Fruit fly (Drosophila melanogaster) whole organism, embryonic: Measurements from ENCODE around the gene CG31549.
A peak's percentile ranks its signal among the peaks of the same experiment; 100 is the strongest.

Source experiments
- ATbp ChIP-seq: fragments of 200-800 bp; sonication (Bioruptor generic); optimal IDR thresholded peaks from 2 replicates; lab custom pipeline; 2017; ENCODE audit warnings: missing biosample characterization, mild to moderate bottlenecking, missing genetic modification characterization, missing genetic modification reagents
- CG10147 ChIP-seq: fragments of 200-800 bp; sonication (Bioruptor generic); optimal IDR thresholded peaks from 2 replicates; lab custom pipeline; 2019; ENCODE audit warnings: missing biosample characterization, mild to moderate bottlenecking, missing genetic modification characterization, moderate library complexity
- CG10209 ChIP-seq: fragments of 200-800 bp; sonication (Bioruptor generic); optimal IDR thresholded peaks from 3 replicates; lab custom pipeline; 2017; ENCODE audit warnings: missing biosample characterization, mild to moderate bottlenecking, missing genetic modification characterization, missing genetic modification reagents
- CG11398 ChIP-seq: fragments of 200-800 bp; sonication (Bioruptor generic); optimal IDR thresholded peaks from 2 replicates; lab custom pipeline; 2016; ENCODE audit warnings: missing biosample characterization, missing genetic modification characterization
- CG11560 ChIP-seq: fragments of 200-800 bp; sonication (Bioruptor generic); IDR thresholded peaks from 3 replicates; pipeline ENCODE4 v1.3.6; 2022; ENCODE audit warnings: missing biosample characterization, missing genetic modification characterization
- CG12219 ChIP-seq: fragments of 200-800 bp; sonication (Bioruptor generic); optimal IDR thresholded peaks from 3 replicates; lab custom pipeline; 2018; ENCODE audit warnings: missing biosample characterization, mild to moderate bottlenecking, missing genetic modification characterization
- CG13287 ChIP-seq: fragments of 200-800 bp; sonication (Bioruptor generic); IDR thresholded peaks from 2 replicates; pipeline ENCODE4 v1.3.6; 2022; ENCODE audit warnings: missing biosample characterization, missing genetic modification characterization; ENCODE audit not compliant: partially characterized antibody
- CG13894 ChIP-seq: fragments of 200-800 bp; sonication (Bioruptor generic); optimal IDR thresholded peaks from 3 replicates; lab custom pipeline; 2018; ENCODE audit warnings: missing biosample characterization, mild to moderate bottlenecking, missing genetic modification characterization, moderate library complexity
- CG14014 ChIP-seq: fragments of 200-800 bp; sonication (Bioruptor generic); IDR thresholded peaks from 2 replicates; pipeline ENCODE4 v1.3.6; 2022; ENCODE audit warnings: missing biosample characterization, missing genetic modification characterization
- CG14710 ChIP-seq: fragments of 200-800 bp; sonication (Bioruptor generic); optimal IDR thresholded peaks from 3 replicates; lab custom pipeline; 2019; ENCODE audit warnings: missing biosample characterization, mild to moderate bottlenecking, missing genetic modification characterization, moderate library complexity
- CG1832 ChIP-seq: fragments of 200-800 bp; sonication (Bioruptor generic); optimal IDR thresholded peaks from 2 replicates; lab custom pipeline; 2017; ENCODE audit warnings: missing biosample characterization, mild to moderate bottlenecking, missing genetic modification characterization, inconsistent platforms
- CG18476 ChIP-seq: fragments of 200-800 bp; sonication (Bioruptor generic); optimal IDR thresholded peaks from 2 replicates; lab custom pipeline; 2016; ENCODE audit warnings: missing biosample characterization, mild to moderate bottlenecking, missing genetic modification characterization
- CG2199 ChIP-seq: fragments of 200-800 bp; sonication (Bioruptor generic); IDR thresholded peaks from 3 replicates; pipeline ENCODE4 v1.3.6; 2022; ENCODE audit warnings: missing biosample characterization, missing genetic modification characterization
- CG3163 ChIP-seq: fragments of 200-800 bp; sonication (Bioruptor generic); optimal IDR thresholded peaks from 3 replicates; lab custom pipeline; 2016; ENCODE audit warnings: missing biosample characterization, missing genetic modification characterization
- CG4707 ChIP-seq: fragments of 200-800 bp; sonication (Bioruptor generic); optimal IDR thresholded peaks from 2 replicates; lab custom pipeline; 2018; ENCODE audit warnings: missing biosample characterization, mild to moderate bottlenecking, missing genetic modification characterization, moderate library complexity
- CG4854 ChIP-seq: fragments of 200-800 bp; sonication (Bioruptor generic); optimal IDR thresholded peaks from 2 replicates; lab custom pipeline; 2016; ENCODE audit warnings: missing biosample characterization, missing genetic modification characterization, inconsistent platforms
- CG6254 ChIP-seq: fragments of 200-800 bp; sonication (Bioruptor generic); optimal IDR thresholded peaks from 3 replicates; lab custom pipeline; 2017; ENCODE audit warnings: mild to moderate bottlenecking, missing biosample characterization, missing genetic modification reagents, missing genetic modification characterization
- CG6683 ChIP-seq: fragments of 200-800 bp; sonication (Bioruptor generic); optimal IDR thresholded peaks from 2 replicates; lab custom pipeline; 2017; ENCODE audit warnings: missing biosample characterization, mild to moderate bottlenecking, missing genetic modification characterization, missing genetic modification reagents
- CG6765 ChIP-seq: fragments of 200-800 bp; sonication (Bioruptor generic); optimal IDR thresholded peaks from 3 replicates; lab custom pipeline; 2017; ENCODE audit warnings: missing biosample characterization, mild to moderate bottlenecking, missing genetic modification characterization
- CG7987 ChIP-seq: fragments of 200-800 bp; sonication (Bioruptor generic); optimal IDR thresholded peaks from 2 replicates; lab custom pipeline; 2018; ENCODE audit warnings: missing biosample characterization, mild to moderate bottlenecking, missing genetic modification characterization, moderate library complexity
- CG8478 ChIP-seq: fragments of >200 bp; optimal IDR thresholded peaks from 2 replicates; lab custom pipeline; 2018
- CG8944 ChIP-seq: fragments of 200-800 bp; sonication (Bioruptor generic); optimal IDR thresholded peaks from 3 replicates; lab custom pipeline; 2016; ENCODE audit warnings: missing biosample characterization, missing genetic modification characterization
- CG9817 ChIP-seq: fragments of 200-800 bp; sonication (Bioruptor generic); optimal IDR thresholded peaks from 2 replicates; lab custom pipeline; 2018; ENCODE audit warnings: missing biosample characterization, mild to moderate bottlenecking, missing genetic modification characterization, moderate library complexity
- CG9932 ChIP-seq: fragments of 200-800 bp; sonication (Bioruptor generic); IDR thresholded peaks from 2 replicates; pipeline ENCODE4 v1.3.6; 2022; ENCODE audit warnings: missing biosample characterization, missing genetic modification characterization
- Dip3 ChIP-seq: fragments of 200-800 bp; sonication (Bioruptor generic); optimal IDR thresholded peaks from 3 replicates; lab custom pipeline; 2016; ENCODE audit warnings: missing biosample characterization, missing genetic modification characterization
- Eip74EF ChIP-seq, 2 experiments: fragments of 200-800 bp in 1 of 2; fragments of >200 bp in 1 of 2; sonication (Bioruptor generic) in 1 of 2; optimal IDR thresholded peaks; 2 replicates each; lab custom pipeline; 2017 to 2019; ENCODE audit warnings: missing biosample characterization in 2 of 2, missing genetic modification characterization in 2 of 2, mild to moderate bottlenecking in 1 of 2, moderate library complexity in 1 of 2
- Ets65A ChIP-seq: fragments of 200-800 bp; sonication (Bioruptor generic); peaks from one replicate; lab custom pipeline; 2016; ENCODE audit warnings: missing biosample characterization, missing genetic modification characterization
- HLH4C ChIP-seq: fragments of 200-800 bp; sonication (Bioruptor generic); IDR thresholded peaks from 3 replicates; pipeline ENCODE4 v1.3.6; 2022; ENCODE audit warnings: missing biosample characterization, missing genetic modification characterization; ENCODE audit not compliant: partially characterized antibody
- Hr3 ChIP-seq: fragments of 200-800 bp; sonication (Bioruptor generic); optimal IDR thresholded peaks from 3 replicates; lab custom pipeline; 2016; ENCODE audit warnings: missing biosample characterization, missing genetic modification characterization
- Lpt ChIP-seq: fragments of >200 bp; optimal IDR thresholded peaks from 2 replicates; lab custom pipeline; 2018; ENCODE audit warnings: missing biosample characterization, missing genetic modification characterization
- Mad ChIP-seq: fragments of 200-800 bp; sonication (Bioruptor generic); optimal IDR thresholded peaks from 2 replicates; lab custom pipeline; 2016; ENCODE audit warnings: missing biosample characterization, missing genetic modification characterization
- Trl ChIP-seq, 3 experiments: fragments of >200 bp in 2 of 3; fragments of 200-800 bp in 1 of 3; sonication (Bioruptor generic) in 1 of 3; optimal IDR thresholded peaks; 2 replicates in 1 of 3; 3 replicates in 2 of 3; lab custom pipeline; 2016 to 2017; ENCODE audit warnings: missing biosample characterization in 1 of 3, missing genetic modification characterization in 1 of 3
- Usf ChIP-seq: fragments of 200-800 bp; sonication (Bioruptor generic); optimal IDR thresholded peaks from 2 replicates; lab custom pipeline; 2017; ENCODE audit warnings: missing genotype, missing biosample characterization, missing genetic modification characterization
- bigmax ChIP-seq: fragments of 200-800 bp; sonication (Bioruptor generic); optimal IDR thresholded peaks from 2 replicates; lab custom pipeline; 2018; ENCODE audit warnings: missing biosample characterization, mild to moderate bottlenecking, missing genetic modification characterization
- crc ChIP-seq: fragments of 200-800 bp; sonication (Bioruptor generic); optimal IDR thresholded peaks from 2 replicates; lab custom pipeline; 2016; ENCODE audit warnings: missing biosample characterization, missing genetic modification characterization
- danr ChIP-seq: fragments of 200-800 bp; sonication (Bioruptor generic); IDR thresholded peaks from 2 replicates; pipeline ENCODE4 v1.3.6; 2022; ENCODE audit warnings: missing biosample characterization, missing genetic modification characterization
- dati ChIP-seq: fragments of 200-800 bp; sonication (Bioruptor generic); IDR thresholded peaks from 2 replicates; pipeline ENCODE4 v1.3.6; 2022; ENCODE audit warnings: missing biosample characterization, missing genetic modification characterization
- gcm2 ChIP-seq: fragments of 200-800 bp; sonication (Bioruptor generic); optimal IDR thresholded peaks from 2 replicates; lab custom pipeline; 2016; ENCODE audit warnings: missing biosample characterization, missing genetic modification characterization
- grn ChIP-seq: fragments of 200-800 bp; sonication (Bioruptor generic); optimal IDR thresholded peaks from 3 replicates; lab custom pipeline; 2017; ENCODE audit warnings: missing biosample characterization, missing genetic modification characterization
- kah ChIP-seq: fragments of 200-800 bp; sonication (Bioruptor generic); optimal IDR thresholded peaks from 2 replicates; lab custom pipeline; 2018; ENCODE audit warnings: missing biosample characterization, mild to moderate bottlenecking, missing genetic modification characterization
- nau ChIP-seq: fragments of 200-800 bp; sonication (Bioruptor generic); optimal IDR thresholded peaks from 3 replicates; lab custom pipeline; 2017; ENCODE audit warnings: missing biosample characterization, mild to moderate bottlenecking, missing genetic modification characterization, missing genetic modification reagents
- peb ChIP-seq: fragments of 200-800 bp; sonication (Bioruptor generic); IDR thresholded peaks from 2 replicates; pipeline ENCODE4 v1.3.6; 2022; ENCODE audit warnings: missing biosample characterization, missing genetic modification characterization
- phol ChIP-seq: fragments of 200-800 bp; sonication (Bioruptor generic); optimal IDR thresholded peaks from 3 replicates; lab custom pipeline; 2018; ENCODE audit warnings: missing biosample characterization, mild to moderate bottlenecking, missing genetic modification characterization, moderate library complexity
- psq ChIP-seq: fragments of 200-800 bp; sonication (Bioruptor generic); optimal IDR thresholded peaks from 2 replicates; lab custom pipeline; 2017; ENCODE audit warnings: missing biosample characterization, missing genetic modification characterization
- row ChIP-seq: fragments of 200-800 bp; sonication (Bioruptor generic); IDR thresholded peaks from 3 replicates; pipeline ENCODE4 v1.3.6; 2022; ENCODE audit warnings: missing biosample characterization, missing genetic modification characterization
- schlank ChIP-seq: fragments of 200-800 bp; sonication (Bioruptor generic); optimal IDR thresholded peaks from 2 replicates; lab custom pipeline; 2018; ENCODE audit warnings: missing biosample characterization, mild to moderate bottlenecking, missing genetic modification characterization
- sna ChIP-seq: fragments of 200-800 bp; sonication (Bioruptor generic); IDR thresholded peaks from 2 replicates; pipeline ENCODE4 v1.3.6; 2022; ENCODE audit warnings: missing biosample characterization, missing genetic modification characterization; ENCODE audit not compliant: partially characterized antibody
- tap ChIP-seq: fragments of 200-800 bp; optimal IDR thresholded peaks from 3 replicates; lab custom pipeline; 2019; ENCODE audit warnings: missing biosample characterization, mild to moderate bottlenecking, missing genetic modification characterization, moderate library complexity
- unpg ChIP-seq: fragments of 200-800 bp; sonication (Bioruptor generic); optimal IDR thresholded peaks from 3 replicates; lab custom pipeline; 2018; ENCODE audit warnings: missing biosample characterization, mild to moderate bottlenecking, missing genetic modification characterization, moderate library complexity

CG31549 gene

DNA sequence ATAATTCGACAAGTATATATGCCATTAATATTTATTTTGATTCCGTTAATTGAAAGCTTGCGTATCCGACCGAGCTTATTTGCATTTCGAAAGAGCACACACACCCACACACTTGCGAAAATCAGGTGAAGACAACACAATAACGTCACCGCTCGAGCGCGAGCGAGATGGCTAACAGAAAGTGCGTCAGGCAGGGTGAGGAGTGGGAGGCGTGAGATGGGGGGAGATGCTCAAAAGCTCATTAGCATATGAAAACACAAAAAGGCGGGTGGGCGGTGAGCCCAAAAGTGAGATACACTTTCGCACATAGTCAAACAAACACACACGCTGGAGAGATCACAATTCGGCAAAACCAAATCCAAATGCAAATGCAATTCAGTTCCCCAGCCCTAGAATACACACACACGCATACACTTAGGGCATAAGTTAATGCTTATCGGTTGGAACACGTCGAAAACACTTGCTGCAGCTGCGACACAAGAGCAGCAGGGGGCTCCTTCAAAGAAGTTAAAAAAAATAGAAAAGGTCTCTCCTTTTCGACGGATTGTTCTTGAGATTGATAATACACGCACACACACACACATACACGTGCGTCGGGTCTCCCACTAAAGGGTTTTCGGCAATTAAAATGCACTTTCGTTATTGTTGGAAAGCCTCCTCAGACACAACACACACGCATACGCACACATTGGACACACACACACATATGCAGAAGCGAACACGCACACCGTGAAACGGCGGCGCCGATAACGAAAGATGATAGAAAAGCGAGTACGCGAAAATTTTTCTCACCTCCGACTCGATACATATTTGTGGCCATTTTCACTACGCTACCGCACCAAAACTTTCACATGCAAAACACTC, 15.9 kb downstream of the CG31549 start (continued):
- no peak for TF ChIP-seq CG14710 (tag; lab: Kevin White, UChicago)
- TF ChIP-seq CG11398 (GFP tag; lab: Kevin White, UChicago) = no peak
- TF ChIP-seq CG6683 (GFP tag; lab: Kevin White, UChicago) = no peak
- TF ChIP-seq Ets65A = peak; percentile 50
- TF ChIP-seq CG9817 (tag; lab: Kevin White, UChicago) = no peak
- TF ChIP-seq CG4854 (GFP tag; lab: Kevin White, UChicago) = no peak
- no peak for TF ChIP-seq CG10147 (GFP tag; lab: Kevin White, UChicago)
- no peak for TF ChIP-seq tap (tag; lab: Kevin White, UChicago)
- no peak for TF ChIP-seq CG4707 (GFP tag; lab: Kevin White, UChicago)
- TF ChIP-seq CG12219 (GFP tag; lab: Kevin White, UChicago) = no peak
- no peak for TF ChIP-seq schlank (tag; lab: Kevin White, UChicago)
- no peak for TF ChIP-seq CG7987 (GFP tag; lab: Kevin White, UChicago)
- no peak for TF ChIP-seq CG10209 (GFP tag; lab: Kevin White, UChicago)
- peak; percentile 49 for TF ChIP-seq CG1832 (GFP tag; lab: Kevin White, UChicago)
- no peak for TF ChIP-seq Eip74EF (GFP tag; optimal IDR thresholded peaks at IDR 0.05; lab: Kevin White, UChicago)
- TF ChIP-seq nau = no peak
- no peak for TF ChIP-seq unpg
- no peak for TF ChIP-seq CG13894 (tag; lab: Kevin White, UChicago)
- no peak for TF ChIP-seq crc
- no peak for TF ChIP-seq Lpt (GFP tag; lab: Kevin White, UChicago)
- TF ChIP-seq Usf (GFP tag; lab: Kevin White, UChicago) = no peak
- TF ChIP-seq CG3163 (GFP tag; lab: Kevin White, UChicago) = no peak
- peak; percentile 67 for TF ChIP-seq CG8478
- TF ChIP-seq CG9932 (GFP tag; lab: Robert Waterston, UW) = 0 out of 2 replicates have a peak, but pooled peaks have one; percentile 6
- peak; percentile 20 for TF ChIP-seq kah (GFP tag; lab: Kevin White, UChicago)
- TF ChIP-seq CG11560 (tag; lab: Robert Waterston, UW) = no peak
- no peak for TF ChIP-seq grn (GFP tag; lab: Kevin White, UChicago)
- no peak for TF ChIP-seq Dip3 (GFP tag; lab: Kevin White, UChicago)
- TF ChIP-seq peb (GFP tag; lab: Robert Waterston, UW) = no peak
- TF ChIP-seq CG14014 (GFP tag; lab: Robert Waterston, UW) = no peak
- TF ChIP-seq sna (GFP tag; lab: Robert Waterston, UW) = no peak
- TF ChIP-seq Mad (GFP tag; lab: Kevin White, UChicago) = no peak
- no peak for TF ChIP-seq bigmax (GFP tag; lab: Kevin White, UChicago)
- TF ChIP-seq dati (GFP tag; lab: Robert Waterston, UW) = no peak
- no peak for TF ChIP-seq CG6254 (GFP tag; lab: Kevin White, UChicago)
- no peak for TF ChIP-seq Trl (optimal IDR thresholded peaks at IDR 0.05; lab: Kevin White, UChicago)
- TF ChIP-seq Trl (GFP tag; optimal IDR thresholded peaks at IDR 0.05; lab: Kevin White, UChicago) = no peak
- TF ChIP-seq CG13287 (GFP tag; lab: Robert Waterston, UW) = no peak
- TF ChIP-seq ATbp = no peak
- TF ChIP-seq CG6765 (GFP tag; lab: Kevin White, UChicago) = no peak
- TF ChIP-seq CG8944 (GFP tag; lab: Kevin White, UChicago) = no peak
- TF ChIP-seq danr (GFP tag; lab: Robert Waterston, UW) = no peak
- TF ChIP-seq CG18476 = no peak
- no peak for TF ChIP-seq Hr3 (GFP tag; lab: Kevin White, UChicago)
- no peak for TF ChIP-seq CG2199 (GFP tag; lab: Robert Waterston, UW)
- TF ChIP-seq phol (tag; lab: Kevin White, UChicago) = no peak
- no peak for TF ChIP-seq HLH4C (GFP tag; lab: Robert Waterston, UW)
- TF ChIP-seq gcm2 (GFP tag; lab: Kevin White, UChicago) = no peak
- no peak for TF ChIP-seq row
- no peak for TF ChIP-seq psq (GFP tag; lab: Kevin White, UChicago)
